Fruit fly (Drosophila melanogaster): ENCODE measurements around the gene wrm2.

DNA sequence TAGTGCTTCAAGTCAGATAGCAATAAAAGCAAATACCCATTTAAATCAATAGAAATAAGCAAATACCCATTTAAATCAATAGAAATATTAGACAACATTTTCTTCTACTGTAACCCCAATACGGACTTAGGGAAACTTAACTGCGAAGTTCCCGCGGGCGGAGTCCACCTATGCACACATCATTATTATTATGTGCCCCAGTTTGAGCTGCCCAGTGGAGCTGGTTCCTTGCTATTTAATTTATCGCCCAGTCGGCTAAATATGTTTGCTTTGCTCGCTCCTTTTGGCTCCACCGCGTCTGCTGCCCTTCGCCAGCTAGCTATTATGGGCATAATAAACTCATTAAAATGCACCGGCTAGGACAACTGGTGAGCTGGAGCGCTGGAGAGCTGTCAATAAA, 34.4 kb downstream of the wrm2 start:
- no peak for TF ChIP-seq cic (GFP tag; optimal IDR thresholded peaks at IDR 0.05)
- no peak for TF ChIP-seq Mnt (GFP tag; optimal IDR thresholded peaks at IDR 0.05)
- no peak for TF ChIP-seq toe (GFP tag; optimal IDR thresholded peaks at IDR 0.05)
- no peak for TF ChIP-seq kay (GFP tag; ENCODE audit: borderline replicate concordance)
- no peak for TF ChIP-seq CG11617 (GFP tag; optimal IDR thresholded peaks at IDR 0.05)
- no peak for TF ChIP-seq CG7101 (tag; optimal IDR thresholded peaks at IDR 0.05)
- no peak for TF ChIP-seq Hr96 (GFP tag; optimal IDR thresholded peaks at IDR 0.05)

Data from whole organism, adult.